Fruit fly (Drosophila melanogaster) whole organism, embryonic: ENCODE results near the gene CG6724.

ENCODE experiments used
- ATbp ChIP-seq: fragments of 200-800 bp; sonication (Bioruptor generic); optimal IDR thresholded peaks from 2 replicates; lab custom pipeline; 2017; ENCODE audit warnings: missing biosample characterization, mild to moderate bottlenecking, missing genetic modification characterization, missing genetic modification reagents
- B-H2 ChIP-seq: fragments of 200-800 bp; sonication (Bioruptor generic); optimal IDR thresholded peaks from 2 replicates; lab custom pipeline; 2018; ENCODE audit warnings: missing biosample characterization, mild to moderate bottlenecking, missing genetic modification characterization
- CG1024 ChIP-seq: fragments of 200-800 bp; sonication (Bioruptor generic); IDR thresholded peaks from 2 replicates; pipeline ENCODE4 v1.3.6; 2022; ENCODE audit warnings: missing biosample characterization, missing genetic modification characterization
- CG10321 ChIP-seq: fragments of 200-800 bp; sonication (Bioruptor generic); IDR thresholded peaks from 2 replicates; pipeline ENCODE4 v1.3.6; 2022; ENCODE audit warnings: missing biosample characterization, missing genetic modification characterization
- CG11085 ChIP-seq: fragments of 200-800 bp; sonication (Bioruptor generic); IDR thresholded peaks from 2 replicates; pipeline ENCODE4 v1.3.6; 2022; ENCODE audit warnings: missing biosample characterization, missing genetic modification characterization
- CG11723 ChIP-seq: fragments of 200-800 bp; sonication (Bioruptor generic); optimal IDR thresholded peaks from 2 replicates; lab custom pipeline; 2017; ENCODE audit warnings: missing biosample characterization, mild to moderate bottlenecking, missing genetic modification characterization
- CG14441 ChIP-seq: fragments of 200-800 bp; sonication (Bioruptor generic); IDR thresholded peaks from 2 replicates; pipeline ENCODE4 v1.3.6; 2022; ENCODE audit warnings: missing biosample characterization, missing genetic modification characterization
- CG1647 ChIP-seq: fragments of 200-800 bp; sonication (Bioruptor generic); optimal IDR thresholded peaks from 3 replicates; lab custom pipeline; 2016; ENCODE audit warnings: missing biosample characterization, missing genetic modification characterization
- CG16863 ChIP-seq: fragments of 200-800 bp; sonication (Bioruptor generic); optimal IDR thresholded peaks from 3 replicates; lab custom pipeline; 2016; ENCODE audit warnings: missing biosample characterization, missing genetic modification characterization
- CG17568 ChIP-seq: fragments of 200-800 bp; sonication (Bioruptor generic); optimal IDR thresholded peaks from 2 replicates; lab custom pipeline; 2018; ENCODE audit warnings: missing biosample characterization, mild to moderate bottlenecking, missing genetic modification characterization, moderate library complexity
- CG17912 ChIP-seq: fragments of 200-800 bp; sonication (Bioruptor generic); optimal IDR thresholded peaks from 2 replicates; lab custom pipeline; 2018; ENCODE audit warnings: missing biosample characterization, mild to moderate bottlenecking, missing genetic modification characterization
- CG2116 ChIP-seq: fragments of 200-800 bp; sonication (Bioruptor generic); optimal IDR thresholded peaks from 3 replicates; lab custom pipeline; 2018; ENCODE audit warnings: missing biosample characterization, mild to moderate bottlenecking, missing genetic modification characterization
- CG2120 ChIP-seq: fragments of 200-800 bp; sonication (Bioruptor generic); optimal IDR thresholded peaks from 3 replicates; lab custom pipeline; 2016; ENCODE audit warnings: missing biosample characterization, missing genetic modification characterization
- CG3407 ChIP-seq: fragments of 200-800 bp; sonication (Bioruptor generic); optimal IDR thresholded peaks from 2 replicates; lab custom pipeline; 2018; ENCODE audit warnings: missing biosample characterization, mild to moderate bottlenecking, missing genetic modification characterization
- CG4328 ChIP-seq: fragments of 200-800 bp; sonication (Bioruptor generic); optimal IDR thresholded peaks from 3 replicates; lab custom pipeline; 2017; ENCODE audit warnings: missing biosample characterization, missing genetic modification reagents, missing genetic modification characterization
- CG4730 ChIP-seq: fragments of 200-800 bp; sonication (Bioruptor generic); IDR thresholded peaks from 2 replicates; pipeline ENCODE4 v1.3.6; 2022; ENCODE audit warnings: missing biosample characterization, missing genetic modification characterization
- CG6765 ChIP-seq: fragments of 200-800 bp; sonication (Bioruptor generic); optimal IDR thresholded peaks from 3 replicates; lab custom pipeline; 2017; ENCODE audit warnings: missing biosample characterization, mild to moderate bottlenecking, missing genetic modification characterization
- CG7372 ChIP-seq: fragments of 200-800 bp; sonication (Bioruptor generic); IDR thresholded peaks from 2 replicates; pipeline ENCODE4 v1.3.6; 2022; ENCODE audit warnings: missing biosample characterization, missing genetic modification characterization
- CG8924 ChIP-seq: fragments of 200-800 bp; optimal IDR thresholded peaks from 3 replicates; lab custom pipeline; 2019; ENCODE audit warnings: missing biosample characterization, mild to moderate bottlenecking, missing genetic modification characterization, moderate library complexity
- CG9727 ChIP-seq: fragments of 200-800 bp; sonication (Bioruptor generic); optimal IDR thresholded peaks from 3 replicates; lab custom pipeline; 2017; ENCODE audit warnings: missing biosample characterization, mild to moderate bottlenecking, missing genetic modification characterization
- Chrac-16 ChIP-seq: fragments of 200-800 bp; sonication (Bioruptor generic); optimal IDR thresholded peaks from 3 replicates; lab custom pipeline; 2016; ENCODE audit warnings: missing biosample characterization, missing genetic modification characterization
- CkIIα-i1 ChIP-seq: fragments of 200-800 bp; sonication (Bioruptor generic); IDR thresholded peaks from 2 replicates; pipeline ENCODE4 v1.3.6; 2022; ENCODE audit warnings: missing biosample characterization, missing genetic modification characterization
- Dad ChIP-seq: fragments of 200-800 bp; sonication (Bioruptor generic); optimal IDR thresholded peaks from 3 replicates; lab custom pipeline; 2016; ENCODE audit warnings: missing biosample characterization, missing genetic modification characterization
- GATAe ChIP-seq: fragments of 200-800 bp; sonication (Bioruptor generic); conservative IDR thresholded peaks from 2 replicates; pipeline ENCODE4 v1.3.6; 2022; ENCODE audit warnings: missing biosample characterization, missing genetic modification characterization
- Hand ChIP-seq: fragments of 200-800 bp; sonication (Bioruptor generic); optimal IDR thresholded peaks from 2 replicates; lab custom pipeline; 2017; ENCODE audit warnings: mild to moderate bottlenecking, missing biosample characterization, missing genetic modification reagents, missing genetic modification characterization
- Hmr ChIP-seq: fragments of 200-800 bp; sonication (Bioruptor generic); optimal IDR thresholded peaks from 3 replicates; lab custom pipeline; 2017; ENCODE audit warnings: mild to moderate bottlenecking, missing biosample characterization, missing genetic modification reagents, missing genetic modification characterization
- Hr78 ChIP-seq, 2 experiments: fragments of 200-800 bp in 1 of 2; fragments of >200 bp in 1 of 2; sonication (Bioruptor generic) in 1 of 2; optimal IDR thresholded peaks; 2 replicates each; lab custom pipeline; 2017 to 2019; ENCODE audit warnings: missing biosample characterization in 2 of 2, missing genetic modification characterization in 2 of 2, mild to moderate bottlenecking in 1 of 2, moderate library complexity in 1 of 2
- MTF-1 ChIP-seq: fragments of 200-800 bp; sonication (Bioruptor generic); optimal IDR thresholded peaks from 2 replicates; lab custom pipeline; 2018; ENCODE audit warnings: missing biosample characterization, mild to moderate bottlenecking, missing genetic modification characterization, borderline replicate concordance
- Rfx ChIP-seq: fragments of 200-800 bp; sonication (Bioruptor generic); IDR thresholded peaks from 2 replicates; pipeline ENCODE4 v1.3.6; 2022; ENCODE audit warnings: missing biosample characterization, missing genetic modification characterization
- Side ChIP-seq: fragments of 200-800 bp; sonication (Bioruptor generic); optimal IDR thresholded peaks from 2 replicates; lab custom pipeline; 2016; ENCODE audit warnings: missing biosample characterization, missing genetic modification characterization
- Sin3A ChIP-seq: fragments of >200 bp; optimal IDR thresholded peaks from 2 replicates; lab custom pipeline; 2018
- Sox100B ChIP-seq: fragments of 200-800 bp; sonication (Bioruptor generic); optimal IDR thresholded peaks from 3 replicates; lab custom pipeline; 2018; ENCODE audit warnings: missing biosample characterization, mild to moderate bottlenecking, missing genetic modification characterization
- Spps ChIP-seq: fragments of 200-800 bp; sonication (Bioruptor generic); optimal IDR thresholded peaks from 2 replicates; lab custom pipeline; 2018; ENCODE audit warnings: missing biosample characterization, mild to moderate bottlenecking, missing genetic modification characterization
- btn ChIP-seq: fragments of 200-800 bp; sonication (Bioruptor generic); optimal IDR thresholded peaks from 2 replicates; lab custom pipeline; 2016; ENCODE audit warnings: missing biosample characterization, missing genetic modification characterization
- cas ChIP-seq: fragments of 200-800 bp; sonication (Bioruptor generic); IDR thresholded peaks from 2 replicates; pipeline ENCODE4 v1.3.6; 2022; ENCODE audit warnings: missing biosample characterization, missing genetic modification characterization
- chm ChIP-seq: fragments of 200-800 bp; sonication (Bioruptor generic); IDR thresholded peaks from 2 replicates; pipeline ENCODE4 v1.3.6; 2022; ENCODE audit warnings: missing biosample characterization, missing genetic modification characterization
- cwo ChIP-seq: fragments of 200-800 bp; sonication (Bioruptor generic); optimal IDR thresholded peaks from 3 replicates; lab custom pipeline; 2017; ENCODE audit warnings: missing biosample characterization, missing genetic modification characterization, mild to moderate bottlenecking, moderate library complexity, missing genetic modification reagents
- dati ChIP-seq: fragments of 200-800 bp; sonication (Bioruptor generic); IDR thresholded peaks from 2 replicates; pipeline ENCODE4 v1.3.6; 2022; ENCODE audit warnings: missing biosample characterization, missing genetic modification characterization
- ems ChIP-seq: fragments of 200-800 bp; sonication (Bioruptor generic); optimal IDR thresholded peaks from 3 replicates; lab custom pipeline; 2016; ENCODE audit warnings: missing biosample characterization, missing genetic modification characterization
- her ChIP-seq: fragments of 200-800 bp; sonication (Bioruptor generic); optimal IDR thresholded peaks from 2 replicates; lab custom pipeline; 2016; ENCODE audit warnings: missing biosample characterization, missing genetic modification characterization
- lmd ChIP-seq: fragments of 200-800 bp; sonication (Bioruptor generic); IDR thresholded peaks from 2 replicates; pipeline ENCODE4 v1.3.6; 2022; ENCODE audit warnings: missing biosample characterization, missing genetic modification characterization
- mam ChIP-seq: fragments of 200-800 bp; sonication (Bioruptor generic); optimal IDR thresholded peaks from 3 replicates; lab custom pipeline; 2016; ENCODE audit warnings: missing biosample characterization, missing genetic modification characterization
- prd ChIP-seq, 3 experiments: fragments of >200 bp in 2 of 3; fragments of 200-800 bp in 1 of 3; sonication (Bioruptor generic) in 1 of 3; optimal IDR thresholded peaks in 2 of 3; IDR thresholded peaks in 1 of 3; 2 replicates in 2 of 3; 3 replicates in 1 of 3; pipeline versions ENCODE4 v1.3.6 to Lab custom; 2017 to 2022; ENCODE audit warnings: missing biosample characterization in 1 of 3, missing genetic modification characterization in 1 of 3
- pum ChIP-seq: fragments of 200-800 bp; sonication (Bioruptor generic); optimal IDR thresholded peaks from 2 replicates; lab custom pipeline; 2016; ENCODE audit warnings: missing biosample characterization, missing genetic modification characterization
- pzg ChIP-seq: fragments of 200-800 bp; sonication (Bioruptor generic); optimal IDR thresholded peaks from 3 replicates; lab custom pipeline; 2018; ENCODE audit warnings: missing biosample characterization, mild to moderate bottlenecking, missing genetic modification characterization, moderate library complexity
- run ChIP-seq: fragments of 200-800 bp; sonication (Bioruptor generic); optimal IDR thresholded peaks from 3 replicates; lab custom pipeline; 2018; ENCODE audit warnings: missing biosample characterization, mild to moderate bottlenecking, missing genetic modification characterization
- sim ChIP-seq: fragments of 200-800 bp; sonication (Bioruptor generic); IDR thresholded peaks from 2 replicates; pipeline ENCODE4 v1.3.6; 2022; ENCODE audit warnings: missing biosample characterization, missing genetic modification characterization
- slou ChIP-seq: fragments of 200-800 bp; sonication (Bioruptor generic); optimal IDR thresholded peaks from 3 replicates; lab custom pipeline; 2016; ENCODE audit warnings: missing biosample characterization, missing genetic modification characterization
- ttk ChIP-seq: fragments of 200-800 bp; sonication (Bioruptor generic); IDR thresholded peaks from 2 replicates; pipeline ENCODE4 v2.1.2; 2022; ENCODE audit warnings: missing biosample characterization, missing genetic modification characterization
- zen2 ChIP-seq: fragments of 200-800 bp; sonication (Bioruptor generic); IDR thresholded peaks from 3 replicates; pipeline ENCODE4 v1.3.6; 2022; ENCODE audit warnings: missing biosample characterization, missing genetic modification characterization; ENCODE audit not compliant: partially characterized antibody
- zf30C ChIP-seq: fragments of 200-800 bp; sonication (Bioruptor generic); optimal IDR thresholded peaks from 3 replicates; lab custom pipeline; 2018; ENCODE audit warnings: missing biosample characterization, mild to moderate bottlenecking, missing genetic modification characterization

Gene CG6724

DNA sequence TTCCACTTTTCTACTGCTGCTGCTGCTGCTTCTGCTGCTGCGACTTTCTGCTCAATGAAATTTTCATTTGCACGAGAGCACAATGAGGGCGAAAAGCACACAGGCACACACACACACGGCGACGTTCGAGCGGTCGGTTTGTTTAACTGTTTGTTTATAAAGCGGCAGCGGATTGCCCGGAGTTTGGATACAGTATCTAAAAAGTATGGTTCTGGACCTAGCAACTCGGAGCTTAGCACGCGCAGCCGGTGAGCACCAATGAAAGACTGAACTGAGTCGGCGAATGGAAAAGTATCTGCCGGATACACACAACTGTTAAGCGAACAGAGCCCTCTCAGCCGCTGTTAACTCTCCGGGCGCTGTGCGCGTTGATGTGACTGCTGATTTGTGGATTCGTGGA, 13.7 kb downstream of the CG6724 start, which contains the start of gene CG17124 (continued):
- TF ChIP-seq MTF-1, result peak; percentile 64
- TF ChIP-seq pzg (GFP tag; lab: Kevin White, UChicago), result no peak
- no peak for TF ChIP-seq prd (optimal IDR thresholded peaks at IDR 0.05; lab: Kevin White, UChicago)
- no peak for TF ChIP-seq prd (GFP tag; IDR thresholded peaks at IDR 0.05; lab: Robert Waterston, UW)
- TF ChIP-seq B-H2, result peak; percentile 68
- TF ChIP-seq btn (GFP tag; lab: Kevin White, UChicago), result no peak
- 0 out of 2 replicates have a peak, but pooled peaks have one; percentile 6 for TF ChIP-seq cas
- no peak for TF ChIP-seq sim (GFP tag; lab: Robert Waterston, UW)
- TF ChIP-seq lmd (GFP tag; lab: Robert Waterston, UW), result no peak
- no peak for TF ChIP-seq CG4328 (GFP tag; lab: Kevin White, UChicago)
- no peak for TF ChIP-seq CG2116 (GFP tag; lab: Kevin White, UChicago)
- no peak for TF ChIP-seq zf30C (GFP tag; lab: Kevin White, UChicago)
- 0 out of 2 replicates have a peak, but pooled peaks have one; percentile 11 for TF ChIP-seq CG4730 (GFP tag; lab: Robert Waterston, UW)
- TF ChIP-seq CG17568 (GFP tag; lab: Kevin White, UChicago), result peak; percentile 13
- no peak for TF ChIP-seq CG17912
- no peak for TF ChIP-seq Chrac-16 (GFP tag; lab: Kevin White, UChicago)
- TF ChIP-seq CG14441, result no peak
- no peak for TF ChIP-seq CG11085 (GFP tag; lab: Robert Waterston, UW)
- no peak for TF ChIP-seq ems (GFP tag; lab: Kevin White, UChicago)
- TF ChIP-seq Hand (GFP tag; lab: Kevin White, UChicago), result peak; percentile 19
- no peak for TF ChIP-seq CG1647
- TF ChIP-seq Sin3A (lab: Kevin White, UChicago), result no peak
- no peak; the same call in 1 of the 3 replicates for TF ChIP-seq zen2
- peak; percentile 74 for TF ChIP-seq CG6765 (GFP tag; lab: Kevin White, UChicago)
- peak; percentile 70; the same call in 1 of the 2 replicates for TF ChIP-seq chm (GFP tag; lab: Robert Waterston, UW)
- TF ChIP-seq Dad (GFP tag; lab: Kevin White, UChicago), result no peak
- no peak for TF ChIP-seq CG1024 (GFP tag; lab: Robert Waterston, UW)
- no peak for TF ChIP-seq slou (GFP tag; lab: Kevin White, UChicago)
- peak; percentile 64 for TF ChIP-seq her (GFP tag; lab: Kevin White, UChicago)
- TF ChIP-seq CG8924 (tag; lab: Kevin White, UChicago), result peak; percentile 49
- no peak for TF ChIP-seq dati (GFP tag; lab: Robert Waterston, UW)
- TF ChIP-seq pum (GFP tag; lab: Kevin White, UChicago), result no peak
- TF ChIP-seq Hr78 (GFP tag; optimal IDR thresholded peaks at IDR 0.05; lab: Kevin White, UChicago), result peak in 1 of 2 experiments; percentile 2
- peak; percentile 13 for TF ChIP-seq run (tag; lab: Kevin White, UChicago)
- peak; percentile 51; the same call in 1 of the 2 replicates for TF ChIP-seq Rfx (GFP tag; lab: Robert Waterston, UW)
- TF ChIP-seq CG2120 (GFP tag; lab: Kevin White, UChicago), result peak; percentile 4
- TF ChIP-seq Side, result peak; percentile 36
- no peak for TF ChIP-seq mam (GFP tag; lab: Kevin White, UChicago)
- TF ChIP-seq Sox100B (GFP tag; lab: Kevin White, UChicago), result no peak
- peak; percentile 65 for TF ChIP-seq Hmr
- TF ChIP-seq ttk (GFP tag; lab: Robert Waterston, UW), result no peak
- TF ChIP-seq CG7372 (GFP tag; lab: Robert Waterston, UW), result no peak
- TF ChIP-seq Spps (tag; lab: Kevin White, UChicago), result no peak
- no peak for TF ChIP-seq cwo (GFP tag; lab: Kevin White, UChicago)
- no peak for TF ChIP-seq CG9727
- TF ChIP-seq CG3407 (GFP tag; lab: Kevin White, UChicago), result no peak
- no peak for TF ChIP-seq CkIIα-i1 (GFP tag; lab: Robert Waterston, UW)
- TF ChIP-seq ATbp, result peak; percentile 14
- no peak for TF ChIP-seq CG11723
- TF ChIP-seq CG16863 (GFP tag; lab: Kevin White, UChicago), result no peak
- TF ChIP-seq CG10321 (GFP tag; lab: Robert Waterston, UW), result no peak
- no peak for TF ChIP-seq GATAe
